Worm (Caenorhabditis elegans) whole organism, dauer: ENCODE measurements around the gene lron-15.

ENCODE experiments used
- unc-62 ChIP-seq: sonication (generic microtip); optimal IDR thresholded peaks from 2 replicates; lab custom pipeline; 2017; ENCODE audit warnings: missing biosample characterization, missing genetic modification reagents, missing genetic modification characterization

The lron-15 gene

DNA sequence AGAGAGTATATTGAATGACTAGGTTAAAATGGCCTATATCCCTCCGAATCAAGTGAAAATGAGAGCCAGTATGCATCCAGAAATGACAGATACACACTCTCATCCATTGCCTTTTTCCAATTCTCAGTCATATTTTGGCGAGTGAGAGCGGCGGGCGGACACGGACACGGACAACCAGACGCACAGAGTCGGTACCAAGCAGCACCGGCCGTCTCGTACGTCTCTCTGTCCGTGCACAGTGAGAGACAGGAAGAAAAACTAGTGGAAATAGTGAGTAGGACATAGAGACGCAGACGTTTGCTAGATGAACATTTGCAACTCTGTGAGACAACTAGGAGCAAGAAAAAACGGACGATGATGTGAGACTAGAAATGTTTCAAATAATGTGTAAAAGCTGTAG, 18.5 kb upstream of the lron-15 start:
- no peak for TF ChIP-seq unc-62

ce11 chrII:6562203-6562867, 17.6 kb upstream of the lron-15 start:
- TF ChIP-seq unc-62, result no peak

- TF ChIP-seq unc-62, result no peak
These were observed 16.6 kb upstream of the lron-15 start, which contains the start of gene F18C5.10 for ce11 chrII:6561300-6561699. TSS of gene F18C5.10 (minus strand) at chrII:6561444.

ce11 chrII:6560291-6560690, 15.6 kb upstream of the lron-15 start:
- no peak for TF ChIP-seq unc-62

DNA sequence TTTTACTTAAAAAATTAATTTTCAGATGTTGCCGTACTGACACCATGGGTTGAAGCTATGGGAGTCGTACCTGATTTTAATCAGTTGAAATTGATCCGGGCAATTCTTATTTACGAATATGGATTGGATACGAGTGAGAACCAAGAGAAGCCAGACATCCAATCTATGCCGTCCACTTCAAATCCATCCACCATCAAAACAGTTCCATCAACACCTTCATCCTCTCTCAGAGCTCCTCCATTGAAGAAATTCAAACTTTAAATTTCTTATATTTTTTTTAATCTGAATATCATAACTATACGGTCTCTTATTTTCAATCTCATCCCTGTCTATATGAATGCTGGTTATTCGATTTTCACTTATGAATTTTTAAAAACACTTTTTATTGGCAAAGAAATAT, 14.2 kb upstream of the lron-15 start:
- no peak for TF ChIP-seq unc-62

DNA sequence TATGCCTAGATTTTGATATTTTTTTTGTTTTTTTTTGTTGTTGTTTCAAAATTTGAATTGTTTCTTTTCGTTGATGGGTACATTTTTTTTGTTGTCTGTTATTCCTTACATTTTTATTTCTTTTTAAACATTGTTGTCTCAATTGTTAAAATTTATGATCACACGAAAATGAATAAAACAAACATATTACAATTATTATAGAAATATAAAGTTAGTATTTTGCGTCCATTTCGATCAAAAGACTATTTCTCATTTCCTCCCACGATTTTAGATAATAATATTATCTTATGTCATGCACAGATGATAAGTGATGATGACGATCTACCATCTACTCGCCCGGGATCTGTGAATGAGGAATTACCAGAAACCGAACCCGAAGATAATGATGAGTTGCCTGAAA, 10.0 kb upstream of the lron-15 start, which contains the start of gene wrn-1:
Gene wrn-1, plus strand, starts transcription at position 301 of the 400 bp plus-strand sequence.
- no peak for TF ChIP-seq unc-62

ce11 chrII:6535957-6536424, 8.7 kb downstream of the lron-15 start, which contains the start of gene utp-20:
TSS of gene utp-20 (plus strand) at chrII:6536374.
- TF ChIP-seq unc-62, result no peak

ce11 chrII:6531940-6532339, 12.8 kb downstream of the lron-15 start, which contains the start of gene abcx-1:
TSS of gene abcx-1 (plus strand) at chrII:6532163.
- TF ChIP-seq unc-62, result no peak

DNA sequence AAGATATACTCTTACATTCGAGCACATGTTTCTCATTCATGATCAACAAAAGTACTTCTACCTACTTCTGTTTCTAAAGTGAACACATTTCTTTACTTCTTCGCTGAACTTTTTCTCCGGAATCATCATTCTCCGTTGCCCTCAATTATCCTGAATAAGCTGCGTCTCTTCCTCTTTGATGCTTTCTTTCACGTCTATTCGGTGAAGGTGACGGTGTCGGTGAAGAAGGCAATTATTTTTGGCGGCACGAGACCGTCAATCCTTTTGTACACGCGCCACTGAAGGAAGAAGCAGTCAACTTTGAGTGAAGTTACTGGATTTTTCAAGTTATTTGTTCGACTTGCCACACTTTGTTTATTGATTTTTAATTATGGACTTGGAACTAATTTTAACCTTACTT, 13.2 kb downstream of the lron-15 start, which contains the start of gene abch-1:
Gene abch-1, minus strand, starts transcription at position 101 of the 400 bp plus-strand sequence.
- no peak for TF ChIP-seq unc-62

DNA sequence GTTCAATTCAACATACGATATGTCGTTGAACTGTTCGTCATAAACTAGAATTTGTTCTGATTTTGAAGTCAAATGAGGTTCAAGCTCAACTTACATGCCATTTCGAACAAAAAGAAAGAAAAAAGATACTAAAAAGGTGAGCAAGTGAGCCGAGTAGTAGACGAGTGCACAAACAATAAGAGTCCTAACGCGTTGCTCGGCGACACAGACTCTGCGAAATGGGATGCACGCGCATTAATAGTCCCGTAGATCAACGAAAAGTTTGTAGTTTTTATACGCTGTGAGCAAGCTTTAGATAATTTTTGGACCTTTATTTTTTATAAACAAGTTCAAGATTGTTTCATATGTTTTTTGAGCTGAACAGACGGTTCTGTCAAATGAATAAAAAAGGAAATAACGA, 16.1 kb downstream of the lron-15 start, which contains the start of gene C56E6.4:
Gene C56E6.4, minus strand, starts transcription at position 101 of the 400 bp plus-strand sequence.
- TF ChIP-seq unc-62, result no peak

DNA sequence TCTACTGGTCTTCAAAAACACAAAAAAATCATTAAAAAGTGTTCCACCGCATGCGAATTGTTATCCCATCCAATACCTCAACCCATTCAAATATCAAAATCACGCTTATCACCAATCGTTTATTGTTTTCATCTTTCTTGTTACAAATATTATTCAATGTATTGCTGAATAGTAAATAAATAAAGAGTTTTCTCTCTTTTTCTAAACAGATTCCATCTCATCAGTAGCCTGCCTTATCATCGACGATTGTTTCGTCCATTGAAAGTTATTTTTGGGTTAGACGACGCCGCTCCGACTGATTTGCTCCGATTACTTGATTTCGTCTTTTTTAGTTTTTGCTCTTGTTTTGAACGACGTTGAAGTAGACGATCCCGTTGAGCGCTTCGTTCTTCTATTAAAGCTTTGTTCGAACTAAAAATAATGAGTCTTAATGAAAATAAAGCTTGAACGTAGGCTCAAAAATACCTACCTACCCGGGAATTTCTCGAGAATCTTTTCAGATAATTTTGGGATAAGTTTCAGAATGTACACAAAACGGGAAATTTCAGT, 18.5 kb downstream of the lron-15 start:
- no peak for TF ChIP-seq unc-62

- TF ChIP-seq unc-62, result no peak
These were observed 20.2 kb downstream of the lron-15 start, which contains the start of gene C56E6.2 for ce11 chrII:6524501-6524977. TSS of gene C56E6.2 (plus strand) at chrII:6524927.

DNA sequence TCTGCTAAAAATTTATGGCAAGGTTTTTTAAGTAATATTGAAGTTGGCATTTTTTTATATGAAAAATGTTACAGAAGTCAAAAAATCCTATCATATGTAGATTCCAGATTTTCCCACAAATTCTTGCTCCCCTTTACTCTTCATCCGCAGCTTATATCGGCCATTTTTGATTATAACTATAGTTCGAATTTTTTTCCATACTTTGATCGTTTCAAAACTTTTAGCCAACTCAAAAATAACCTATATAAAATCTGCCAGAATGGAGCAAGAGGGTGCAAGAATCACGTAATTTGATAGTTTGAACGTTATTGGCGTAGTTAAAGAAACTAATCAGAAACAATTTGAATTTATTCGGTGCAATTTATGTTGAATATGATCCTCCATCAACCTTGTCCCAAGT, 20.8 kb downstream of the lron-15 start:
- no peak for TF ChIP-seq unc-62

DNA sequence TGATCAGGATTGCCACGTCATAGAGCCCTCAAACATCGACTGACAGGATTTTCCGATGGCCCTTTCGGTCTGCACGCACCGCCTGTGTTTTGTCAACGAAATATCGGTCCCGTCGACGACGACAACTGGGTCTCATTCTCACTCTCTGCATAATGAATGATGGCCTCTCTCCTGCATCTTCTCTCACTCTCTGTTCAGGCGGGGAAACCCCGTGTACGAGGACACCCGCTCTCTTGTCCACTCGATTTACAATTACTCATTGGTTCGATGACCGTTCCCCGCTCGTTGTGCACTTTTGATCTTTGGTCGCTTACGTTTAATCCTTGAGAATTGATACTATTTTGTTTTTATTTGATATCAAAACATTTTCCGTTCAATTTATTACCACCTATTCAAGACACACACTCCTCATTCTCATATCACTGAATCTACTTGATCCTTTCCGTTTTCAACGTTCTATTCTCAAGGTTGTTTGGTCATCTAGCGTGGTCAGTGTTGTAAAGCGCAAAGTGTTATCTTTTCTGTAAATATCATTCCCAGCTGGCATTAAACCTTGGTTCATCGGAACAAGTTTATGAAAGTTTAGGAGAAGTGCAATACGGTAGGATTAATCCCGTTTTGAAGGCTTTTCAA, 22.0 kb downstream of the lron-15 start:
- no peak for TF ChIP-seq unc-62

DNA sequence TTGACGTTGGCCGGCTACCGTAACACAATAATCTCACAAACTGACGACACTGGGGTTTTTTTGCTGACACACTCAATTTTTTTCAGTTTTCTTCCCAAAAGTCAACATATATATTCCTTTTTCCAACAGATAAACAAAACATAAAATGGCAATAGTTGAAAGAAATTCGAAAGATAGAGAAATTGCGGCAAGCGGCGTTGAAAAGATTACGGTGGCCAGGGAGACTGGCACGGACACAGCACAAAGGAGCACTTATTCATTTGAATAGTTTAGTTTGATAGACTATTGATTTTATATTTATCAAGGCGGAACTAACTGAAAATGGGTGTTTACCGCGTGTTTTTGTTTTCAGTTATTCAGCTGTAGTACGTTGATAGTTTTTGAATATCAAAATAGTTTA, 23.4 kb downstream of the lron-15 start, which contains the start of gene toe-2:
Gene toe-2, minus strand, starts transcription at position 70 of the 400 bp plus-strand sequence.
- TF ChIP-seq unc-62, result no peak

ce11 chrII:6520103-6520502, 24.6 kb downstream of the lron-15 start:
- no peak for TF ChIP-seq unc-62

DNA sequence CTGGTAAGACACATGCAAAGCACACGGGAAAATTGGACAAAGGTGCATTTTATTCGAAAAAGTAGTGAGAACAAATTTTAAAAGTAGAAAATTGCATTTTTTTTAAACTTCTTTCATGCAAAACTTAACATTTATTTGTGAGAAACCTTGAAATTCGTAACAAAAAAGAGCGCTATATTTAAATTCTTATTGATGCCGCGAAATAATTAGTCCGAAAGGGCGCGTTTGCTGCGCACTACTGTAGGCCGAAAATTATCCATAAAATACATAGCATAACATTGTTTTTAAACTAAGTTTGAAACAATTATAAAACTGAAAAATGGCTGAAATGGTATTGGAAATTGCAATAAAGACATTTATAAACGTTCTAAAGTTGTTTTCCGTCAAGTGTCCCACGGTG, 25.0 kb downstream of the lron-15 start:
- no peak for TF ChIP-seq unc-62
